Fruit fly (Drosophila melanogaster) whole organism, adult: Measurements from ENCODE around the gene dpy.

Experiments used
- CG12768 ChIP-seq: fragments of 200-800 bp; sonication (Bioruptor generic); optimal IDR thresholded peaks from 2 replicates; lab custom pipeline; 2017; ENCODE audit warnings: missing biosample characterization, missing genetic modification characterization, mild to moderate bottlenecking, moderate library complexity, missing genetic modification reagents
- CG1620 ChIP-seq: fragments of 200-800 bp; sonication (Bioruptor generic); optimal IDR thresholded peaks from 2 replicates; lab custom pipeline; 2016; ENCODE audit warnings: missing biosample characterization, missing genetic modification characterization
- CG33017 ChIP-seq: fragments of 200-800 bp; sonication (Bioruptor generic); optimal IDR thresholded peaks from 2 replicates; lab custom pipeline; 2018; ENCODE audit warnings: missing biosample characterization, mild to moderate bottlenecking, missing genetic modification characterization, moderate library complexity
- CG7045 ChIP-seq: fragments of 200-800 bp; sonication (Bioruptor generic); optimal IDR thresholded peaks from 2 replicates; lab custom pipeline; 2017; ENCODE audit warnings: missing biosample characterization, mild to moderate bottlenecking, missing genetic modification characterization
- CG7101 ChIP-seq: fragments of 200-800 bp; sonication (Bioruptor generic); optimal IDR thresholded peaks from 2 replicates; lab custom pipeline; 2018; ENCODE audit warnings: missing biosample characterization, mild to moderate bottlenecking, missing genetic modification characterization, moderate library complexity
- Clk ChIP-seq: fragments of 200-800 bp; sonication (Bioruptor generic); optimal IDR thresholded peaks from 2 replicates; lab custom pipeline; 2017; ENCODE audit warnings: missing biosample characterization, missing genetic modification characterization
- Crg-1 ChIP-seq: fragments of 200-800 bp; sonication (Bioruptor generic); optimal IDR thresholded peaks from 2 replicates; lab custom pipeline; 2016; ENCODE audit warnings: missing biosample characterization, missing genetic modification characterization
- Hr96 ChIP-seq: fragments of 200-800 bp; sonication (Bioruptor generic); optimal IDR thresholded peaks from 2 replicates; lab custom pipeline; 2016; ENCODE audit warnings: missing biosample characterization, missing genetic modification characterization
- cic ChIP-seq: fragments of 200-800 bp; sonication (Bioruptor generic); optimal IDR thresholded peaks from 2 replicates; lab custom pipeline; 2017; ENCODE audit warnings: missing biosample characterization, mild to moderate bottlenecking, missing genetic modification characterization, moderate library complexity
- cnc ChIP-seq, 2 experiments: fragments of >200 bp; optimal IDR thresholded peaks; 2 replicates each; lab custom pipeline; 2017
- kay ChIP-seq: fragments of 200-800 bp; sonication (Bioruptor generic); peaks from one replicate; lab custom pipeline; 2016; ENCODE audit warnings: missing biosample characterization, missing genetic modification characterization, borderline replicate concordance
- pad ChIP-seq: fragments of 200-800 bp; sonication (Bioruptor generic); optimal IDR thresholded peaks from 3 replicates; lab custom pipeline; 2017; ENCODE audit warnings: missing biosample characterization, missing genetic modification characterization, mild to moderate bottlenecking, moderate library complexity, missing genetic modification reagents
- tj ChIP-seq: fragments of 200-800 bp; sonication (Bioruptor generic); optimal IDR thresholded peaks from 3 replicates; lab custom pipeline; 2017; ENCODE audit warnings: missing biosample characterization, mild to moderate bottlenecking, missing genetic modification characterization, moderate library complexity
- toe ChIP-seq: fragments of 200-800 bp; sonication (Bioruptor generic); optimal IDR thresholded peaks from 2 replicates; lab custom pipeline; 2016; ENCODE audit warnings: missing biosample characterization, missing genetic modification characterization

dm6 chr2L:4573327-4573726, 40.8 kb downstream of the dpy start:
- no peak for TF ChIP-seq kay (GFP tag; lab: Kevin White, UChicago)
- no peak for TF ChIP-seq CG7101 (tag; lab: Kevin White, UChicago)
- no peak for TF ChIP-seq pad (GFP tag; lab: Kevin White, UChicago)
- TF ChIP-seq CG7045, result no peak
- TF ChIP-seq cic, result no peak
- TF ChIP-seq toe (GFP tag; lab: Kevin White, UChicago), result no peak
- no peak for TF ChIP-seq tj (GFP tag; lab: Kevin White, UChicago)
- no peak for TF ChIP-seq cnc (optimal IDR thresholded peaks at IDR 0.05; lab: Kevin White, UChicago)
- TF ChIP-seq CG33017 (tag; lab: Kevin White, UChicago), result no peak
- TF ChIP-seq CG1620, result no peak
- no peak for TF ChIP-seq Clk (GFP tag; lab: Kevin White, UChicago)
- no peak for TF ChIP-seq Hr96 (GFP tag; lab: Kevin White, UChicago)
- no peak for TF ChIP-seq Crg-1
- no peak for TF ChIP-seq CG12768 (GFP tag; lab: Kevin White, UChicago)
